Fruit fly (Drosophila melanogaster): ENCODE results near the gene Naa15-16.

DNA sequence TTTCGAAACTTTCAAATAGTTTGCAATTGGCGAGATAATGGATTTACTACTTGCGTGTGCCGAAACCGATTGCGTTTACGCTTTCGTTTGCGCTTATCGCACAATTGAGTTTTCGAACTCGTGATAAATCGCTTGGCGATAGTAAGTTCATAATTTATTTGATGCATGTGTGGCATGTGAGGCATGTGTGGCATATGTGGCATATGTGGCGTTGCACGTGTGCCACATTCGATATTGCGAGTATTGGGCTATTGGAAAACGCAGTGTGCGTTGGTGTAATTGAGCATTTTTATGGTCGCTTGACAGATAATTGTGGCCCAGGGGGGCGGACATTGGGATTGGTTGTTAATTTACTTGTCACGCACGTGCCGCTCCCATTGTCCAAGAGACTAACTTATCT lies 46.0 kb upstream of the Naa15-16 start:
- TF ChIP-seq CTCF (optimal IDR thresholded peaks at IDR 0.05) (no peak), CG8478 (optimal IDR thresholded peaks at IDR 0.05) (no peak)

All from S2 (cell line).